Worm (Caenorhabditis elegans) whole organism, L4 larva: Measurements from ENCODE around the gene F31D4.8.

Experiments used
- D1046.2 ChIP-seq: fragments of 200-800 bp; sonication (Bioruptor generic); IDR thresholded peaks from 2 replicates; pipeline ENCODE4 v1.3.6; 2022; ENCODE audit warnings: missing genetic modification characterization, missing compliant biosample characterization
- F37D6.2 ChIP-seq: sonication (generic microtip); optimal IDR thresholded peaks from 2 replicates; lab custom pipeline; 2016; ENCODE audit warnings: mild to moderate bottlenecking, missing genetic modification characterization, missing compliant biosample characterization
- F44E2.7 ChIP-seq: fragments of 200-800 bp; sonication (Bioruptor generic); IDR thresholded peaks from 2 replicates; pipeline ENCODE4 v2.1.2; 2022; ENCODE audit warnings: missing genetic modification characterization, missing compliant biosample characterization
- T20F7.1 ChIP-seq: fragments of 200-800 bp; sonication (Bioruptor generic); optimal IDR thresholded peaks from 2 replicates; lab custom pipeline; 2018; ENCODE audit warnings: mild to moderate bottlenecking, missing genetic modification characterization, missing compliant biosample characterization
- ZK546.5 ChIP-seq, 2 experiments: sonication (generic microtip); optimal IDR thresholded peaks; 2 replicates each; lab custom pipeline; 2017; ENCODE audit warnings: missing biosample characterization in 2 of 2, missing genetic modification characterization in 2 of 2
- aly-2 ChIP-seq: sonication (generic microtip); optimal IDR thresholded peaks from 2 replicates; lab custom pipeline; 2018; ENCODE audit warnings: missing biosample characterization, missing genetic modification characterization
- attf-4 ChIP-seq: sonication (generic microtip); optimal IDR thresholded peaks from 3 replicates; lab custom pipeline; 2017; ENCODE audit warnings: missing biosample characterization, missing genetic modification characterization
- ceh-62 ChIP-seq: sonication (generic microtip); optimal IDR thresholded peaks from 2 replicates; lab custom pipeline; 2017; ENCODE audit warnings: missing biosample characterization, missing genetic modification characterization
- cey-2 ChIP-seq: sonication (generic microtip); optimal IDR thresholded peaks from 3 replicates; lab custom pipeline; 2017; ENCODE audit warnings: missing genetic modification characterization, mild to moderate bottlenecking, missing compliant biosample characterization, antibody characterized with exemption, borderline replicate concordance; ENCODE audit not compliant: insufficient read depth
- duxl-1 ChIP-seq: sonication (generic microtip); optimal IDR thresholded peaks from 2 replicates; lab custom pipeline; 2016; ENCODE audit warnings: mild to moderate bottlenecking, missing genetic modification characterization, moderate library complexity, missing compliant biosample characterization; ENCODE audit not compliant: poor library complexity
- egl-27 ChIP-seq: sonication (generic microtip); optimal IDR thresholded peaks from 3 replicates; lab custom pipeline; 2017; ENCODE audit warnings: missing biosample characterization, missing genetic modification reagents, missing genetic modification characterization
- egl-43 ChIP-seq: fragments of 200-800 bp; sonication (Bioruptor generic); IDR thresholded peaks from 2 replicates; pipeline ENCODE4 v1.3.6; 2022; ENCODE audit warnings: missing genetic modification reagents, missing genetic modification characterization, missing compliant biosample characterization
- fkh-10 ChIP-seq: fragments of 150-350 bp; optimal IDR thresholded peaks from 2 replicates; lab custom pipeline; 2014; ENCODE audit warnings: missing biosample characterization, missing genetic modification reagents, missing genetic modification characterization
- fos-1 ChIP-seq: fragments of 150-350 bp; optimal IDR thresholded peaks from 2 replicates; lab custom pipeline; 2014; ENCODE audit warnings: missing biosample characterization, missing genetic modification characterization
- hif-1 ChIP-seq, 2 experiments: sonication (generic microtip); optimal IDR thresholded peaks; 2 replicates each; lab custom pipeline; 2016 to 2017; ENCODE audit warnings: missing compliant biosample characterization in 2 of 2, missing genetic modification characterization in 2 of 2, missing genetic modification reagents in 2 of 2, missing genotype in 2 of 2, mild to moderate bottlenecking in 1 of 2
- hlh-11 ChIP-seq: fragments of 200-800 bp; sonication (Bioruptor generic); optimal IDR thresholded peaks from 2 replicates; lab custom pipeline; 2018; ENCODE audit warnings: mild to moderate bottlenecking, missing genetic modification characterization, missing compliant biosample characterization
- hlh-30 ChIP-seq: sonication (generic microtip); optimal IDR thresholded peaks from 2 replicates; lab custom pipeline; 2017; ENCODE audit warnings: antibody characterized with exemption, mild to moderate bottlenecking, missing genetic modification characterization, missing compliant biosample characterization; ENCODE audit not compliant: insufficient read depth
- jun-1 ChIP-seq: fragments of 150-350 bp; optimal IDR thresholded peaks from 2 replicates; lab custom pipeline; 2014; ENCODE audit warnings: missing biosample characterization, missing genetic modification reagents, missing genetic modification characterization
- lim-7 ChIP-seq: fragments of 200-800 bp; sonication (Bioruptor generic); IDR thresholded peaks from 2 replicates; pipeline ENCODE4 v1.3.6; 2022; ENCODE audit warnings: missing genetic modification characterization, missing compliant biosample characterization
- lin-1 ChIP-seq: fragments of 200-800 bp; sonication (Bioruptor generic); IDR thresholded peaks from 2 replicates; pipeline ENCODE4 v1.3.6; 2022; ENCODE audit warnings: missing genetic modification reagents, missing genetic modification characterization, missing compliant biosample characterization
- lin-15B ChIP-seq: fragments of 150-350 bp; sonication (generic microtip); optimal IDR thresholded peaks from 3 replicates; lab custom pipeline; 2014; ENCODE audit warnings: missing biosample characterization, missing genetic modification characterization
- lin-29 ChIP-seq: fragments of 200-800 bp; sonication (Bioruptor generic); IDR thresholded peaks from 2 replicates; pipeline ENCODE4 v1.3.6; 2022; ENCODE audit warnings: missing genetic modification reagents, missing genetic modification characterization, missing compliant biosample characterization
- lin-39 ChIP-seq: fragments of 150-350 bp; optimal IDR thresholded peaks from 2 replicates; lab custom pipeline; 2014; ENCODE audit warnings: missing biosample characterization, missing genetic modification reagents, missing genetic modification characterization
- lir-3 ChIP-seq: sonication (generic microtip); optimal IDR thresholded peaks from 2 replicates; lab custom pipeline; 2016; ENCODE audit warnings: mild to moderate bottlenecking, missing genetic modification characterization, missing compliant biosample characterization
- madf-5 ChIP-seq, 2 experiments: fragments of 200-800 bp; sonication (Bioruptor generic); IDR thresholded peaks; 2 replicates each; pipeline ENCODE4 v1.3.6; 2022; ENCODE audit warnings: missing compliant biosample characterization in 2 of 2, missing genetic modification characterization in 2 of 2
- mdl-1 ChIP-seq, 2 experiments: fragments of 150-350 bp in 1 of 2; sonication (generic microtip) in 1 of 2; optimal IDR thresholded peaks; 2 replicates each; lab custom pipeline; 2014 to 2017; ENCODE audit warnings: missing biosample characterization in 2 of 2, missing genetic modification characterization in 2 of 2
- mes-2 ChIP-seq: sonication (generic microtip); optimal IDR thresholded peaks from 2 replicates; lab custom pipeline; 2016; ENCODE audit warnings: missing genotype, mild to moderate bottlenecking, missing genetic modification characterization, missing compliant biosample characterization; ENCODE audit not compliant: poor library complexity, severe bottlenecking
- mxl-3 ChIP-seq: fragments of 200-800 bp; sonication (Bioruptor generic); optimal IDR thresholded peaks from 2 replicates; lab custom pipeline; 2018; ENCODE audit warnings: mild to moderate bottlenecking, missing genetic modification characterization, missing compliant biosample characterization
- nhr-11 ChIP-seq: fragments of 150-350 bp; optimal IDR thresholded peaks from 2 replicates; lab custom pipeline; 2014; ENCODE audit warnings: missing biosample characterization, missing genetic modification characterization
- nhr-111 ChIP-seq: fragments of 200-800 bp; sonication (Bioruptor generic); optimal IDR thresholded peaks from 2 replicates; lab custom pipeline; 2018; ENCODE audit warnings: mild to moderate bottlenecking, missing genetic modification characterization, missing compliant biosample characterization
- nhr-237 ChIP-seq: sonication (generic microtip); optimal IDR thresholded peaks from 2 replicates; lab custom pipeline; 2017; ENCODE audit warnings: missing biosample characterization, missing genetic modification characterization
- nhr-42 ChIP-seq: fragments of 200-800 bp; sonication (Bioruptor generic); IDR thresholded peaks from 2 replicates; pipeline ENCODE4 v1.3.6; 2022; ENCODE audit warnings: missing genetic modification characterization, missing compliant biosample characterization
- nhr-48 ChIP-seq: sonication (generic microtip); optimal IDR thresholded peaks from 2 replicates; lab custom pipeline; 2016; ENCODE audit warnings: mild to moderate bottlenecking, missing genetic modification characterization, missing compliant biosample characterization
- nhr-77 ChIP-seq: fragments of 150-350 bp; optimal IDR thresholded peaks from 2 replicates; lab custom pipeline; 2014; ENCODE audit warnings: missing biosample characterization, missing genetic modification characterization
- php-3 ChIP-seq: fragments of 200-800 bp; sonication (Bioruptor generic); IDR thresholded peaks from 2 replicates; pipeline ENCODE4 v1.3.6; 2022; ENCODE audit warnings: missing genetic modification reagents, missing genetic modification characterization, missing compliant biosample characterization
- pqm-1 ChIP-seq: sonication (generic microtip); optimal IDR thresholded peaks from 2 replicates; lab custom pipeline; 2017; ENCODE audit warnings: missing biosample characterization, missing genetic modification characterization
- saeg-2 ChIP-seq: fragments of 200-800 bp; sonication (Bioruptor generic); IDR thresholded peaks from 2 replicates; pipeline ENCODE4 v1.3.6; 2022; ENCODE audit warnings: missing genetic modification reagents, missing genetic modification characterization, missing compliant biosample characterization
- sdz-12 ChIP-seq: fragments of 200-800 bp; sonication (Bioruptor generic); optimal IDR thresholded peaks from 2 replicates; lab custom pipeline; 2018; ENCODE audit warnings: mild to moderate bottlenecking, missing genetic modification characterization, missing compliant biosample characterization
- snpc-1.2 ChIP-seq: fragments of 200-800 bp; sonication (Bioruptor generic); IDR thresholded peaks from 2 replicates; pipeline ENCODE4 v1.3.6; 2022; ENCODE audit warnings: missing genetic modification reagents, missing genetic modification characterization, missing compliant biosample characterization
- spr-1 ChIP-seq: sonication (generic microtip); optimal IDR thresholded peaks from 2 replicates; lab custom pipeline; 2016; ENCODE audit warnings: mild to moderate bottlenecking, missing genetic modification characterization, missing compliant biosample characterization
- spr-3 ChIP-seq: fragments of 200-800 bp; sonication (Bioruptor generic); optimal IDR thresholded peaks from 2 replicates; lab custom pipeline; 2018; ENCODE audit warnings: mild to moderate bottlenecking, missing genetic modification characterization, missing compliant biosample characterization
- unc-39 ChIP-seq: sonication (generic microtip); optimal IDR thresholded peaks from 2 replicates; lab custom pipeline; 2017; ENCODE audit warnings: missing biosample characterization, missing genetic modification characterization
- unc-62 ChIP-seq, 3 experiments: fragments of 150-350 bp in 1 of 3; sonication (generic microtip); optimal IDR thresholded peaks in 2 of 3; peaks in 1 of 3; 1 replicate in 1 of 3; 2 replicates in 2 of 3; lab custom pipeline; 2014 to 2017; ENCODE audit warnings: missing biosample characterization in 3 of 3, missing genetic modification characterization in 3 of 3, missing genetic modification reagents in 3 of 3, missing genotype in 1 of 3
- vab-7 ChIP-seq: fragments of 200-800 bp; sonication (Bioruptor generic); IDR thresholded peaks from 2 replicates; pipeline ENCODE4 v1.3.6; 2022; ENCODE audit warnings: missing genetic modification reagents, missing genetic modification characterization, missing compliant biosample characterization
- zag-1 ChIP-seq: fragments of 150-350 bp; optimal IDR thresholded peaks from 2 replicates; lab custom pipeline; 2014; ENCODE audit warnings: missing biosample characterization, missing genetic modification characterization
- zip-2 ChIP-seq: fragments of 150-350 bp; optimal IDR thresholded peaks from 2 replicates; lab custom pipeline; 2014; ENCODE audit warnings: missing biosample characterization, missing genetic modification characterization
- ztf-11 ChIP-seq: fragments of 150-350 bp; optimal IDR thresholded peaks from 2 replicates; lab custom pipeline; 2014; ENCODE audit warnings: missing biosample characterization, missing genetic modification characterization
- ztf-7 ChIP-seq: fragments of 150-350 bp; optimal IDR thresholded peaks from 2 replicates; lab custom pipeline; 2014; ENCODE audit warnings: missing biosample characterization, missing genetic modification characterization

Gene F31D4.8

ce11 chrV:20904094-20904268, 35.8 kb upstream of the F31D4.8 start, which contains the start of gene acs-12:
TSS of gene acs-12 (plus strand) at chrV:20904169.
- TF ChIP-seq egl-43 (GFP tag; lab: Robert Waterston, UW) (no peak), zip-2 (no peak), nhr-237 (no peak), spr-1 (tag; lab: Kevin White, UChicago) (no peak), unc-39 (tag; lab: Kevin White, UChicago) (no peak), F44E2.7 (GFP tag; lab: Robert Waterston, UW) (no peak)

- TF ChIP-seq fos-1 (tag; lab: Kevin White, UChicago), result no peak
- TF ChIP-seq mdl-1 (tag; optimal IDR thresholded peaks at IDR 0.05; lab: Kevin White, UChicago), result peak in 1 of 2 experiments; percentile 16
- TF ChIP-seq jun-1 (tag; lab: Kevin White, UChicago), result no peak
- TF ChIP-seq spr-1 (tag; lab: Kevin White, UChicago), result no peak
- peak; percentile 25 for TF ChIP-seq hlh-11 (tag; lab: Kevin White, UChicago)
- TF ChIP-seq lin-29 (GFP tag; lab: Robert Waterston, UW), result no peak
- TF ChIP-seq nhr-77 (tag; lab: Kevin White, UChicago), result peak; percentile 44
- peak in 1 of 2 experiments; percentile 69 for TF ChIP-seq hif-1 (tag; optimal IDR thresholded peaks at IDR 0.05; lab: Kevin White, UChicago)
- no peak for TF ChIP-seq lin-39 (tag; lab: Kevin White, UChicago)
- TF ChIP-seq pqm-1 (tag; lab: Kevin White, UChicago), result peak; percentile 80
- no peak for TF ChIP-seq mxl-3 (GFP tag; lab: Kevin White, UChicago)
- no peak for TF ChIP-seq ZK546.5 (tag; optimal IDR thresholded peaks at IDR 0.05; lab: Kevin White, UChicago)
- no peak for TF ChIP-seq duxl-1 (tag; lab: Kevin White, UChicago)
- TF ChIP-seq ceh-62 (tag; lab: Kevin White, UChicago), result no peak
- TF ChIP-seq ztf-7 (tag; lab: Kevin White, UChicago), result no peak
- no peak for TF ChIP-seq lim-7 (GFP tag; lab: Robert Waterston, UW)
- TF ChIP-seq lin-1 (GFP tag; lab: Robert Waterston, UW), result no peak
- TF ChIP-seq sdz-12 (GFP tag; lab: Kevin White, UChicago), result no peak
- TF ChIP-seq hlh-30 (tag; lab: Kevin White, UChicago), result peak; percentile 31
- no peak for TF ChIP-seq lin-15B (tag; lab: Kevin White, UChicago)
- no peak for TF ChIP-seq saeg-2 (GFP tag; lab: Robert Waterston, UW)
- TF ChIP-seq cey-2 (tag; lab: Kevin White, UChicago), result no peak
- peak; percentile 23 for TF ChIP-seq nhr-48
- TF ChIP-seq mes-2 (tag; lab: Kevin White, UChicago), result no peak
- TF ChIP-seq lir-3 (tag; lab: Kevin White, UChicago), result no peak
- no peak for TF ChIP-seq php-3 (GFP tag; lab: Robert Waterston, UW)
- TF ChIP-seq nhr-42 (GFP tag; lab: Robert Waterston, UW), result no peak
- TF ChIP-seq nhr-111, result no peak
- no peak for TF ChIP-seq nhr-11
- TF ChIP-seq D1046.2, result no peak
- no peak for TF ChIP-seq attf-4
- TF ChIP-seq unc-62 (GFP tag; optimal IDR thresholded peaks at IDR 0.05 in 1 of 2; lab: Kevin White, UChicago), result no peak
- no peak for TF ChIP-seq unc-62 (tag; optimal IDR thresholded peaks at IDR 0.05; lab: Kevin White, UChicago)
- no peak for TF ChIP-seq snpc-1.2 (GFP tag; lab: Robert Waterston, UW)
- TF ChIP-seq egl-27 (tag; lab: Kevin White, UChicago), result no peak
- no peak for TF ChIP-seq F37D6.2 (tag; lab: Kevin White, UChicago)
- TF ChIP-seq vab-7 (GFP tag; lab: Robert Waterston, UW), result no peak
- TF ChIP-seq fkh-10 (GFP tag; lab: Kevin White, UChicago), result no peak
- TF ChIP-seq madf-5 (GFP tag; IDR thresholded peaks at IDR 0.05; lab: Robert Waterston, UW), result no peak
- TF ChIP-seq ztf-11, result no peak
- no peak for TF ChIP-seq zag-1 (tag; lab: Kevin White, UChicago)
- no peak for TF ChIP-seq aly-2
- TF ChIP-seq spr-3 (GFP tag; lab: Kevin White, UChicago), result no peak
- no peak for TF ChIP-seq nhr-237
- TF ChIP-seq T20F7.1 (GFP tag; lab: Kevin White, UChicago), result no peak
Measured at ce11 chrV:20903167-20904093, 35.2 kb upstream of the F31D4.8 start, which contains the start of gene amx-3. TSS of gene amx-3 (minus strand) at chrV:20903714.
